Fruit fly (Drosophila melanogaster): ENCODE results near the gene CG32102.
A peak's percentile ranks its signal among the peaks of the same experiment; 100 is the strongest.

The CG32102 gene

dm6 chr3L:12484948-12485347 lies 15.4 kb upstream of the CG32102 start, which contains the start of gene CG10663:
CG10663 (minus strand) TSS chr3L:12485035.
- TF ChIP-seq N (GFP tag; optimal IDR thresholded peaks at IDR 0.05): no peak
- no peak for TF ChIP-seq dsf (GFP tag; optimal IDR thresholded peaks at IDR 0.05; ENCODE audit: borderline replicate concordance)
- TF ChIP-seq jim (GFP tag; optimal IDR thresholded peaks at IDR 0.05): no peak

DNA sequence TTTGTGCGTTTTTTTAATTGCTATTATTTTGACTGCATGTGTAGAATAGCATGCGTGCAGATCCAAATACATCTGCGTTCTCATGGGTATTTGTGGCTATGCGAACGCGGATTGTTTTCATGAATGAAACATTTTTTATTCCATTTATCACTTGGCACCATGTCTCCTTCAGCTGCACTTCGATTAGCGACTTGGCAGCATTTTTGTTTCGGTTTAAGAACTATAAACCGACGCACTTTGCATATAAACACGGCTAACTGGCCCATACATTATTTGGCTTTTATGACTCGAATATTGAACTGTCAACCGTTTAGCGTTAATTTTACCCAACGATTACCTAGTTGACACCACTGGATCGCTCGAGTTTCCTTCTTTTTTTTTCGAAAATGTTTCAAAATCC lies 14.9 kb upstream of the CG32102 start:
- no peak for TF ChIP-seq woc (GFP tag; optimal IDR thresholded peaks at IDR 0.05)
- TF ChIP-seq GATAd (GFP tag; optimal IDR thresholded peaks at IDR 0.05): no peak
- no peak for TF ChIP-seq CG32264 (GFP tag; optimal IDR thresholded peaks at IDR 0.05)

- TF ChIP-seq Vsx2 (GFP tag; optimal IDR thresholded peaks at IDR 0.05; ENCODE audit: partially characterized antibody) (no peak), GATAd (GFP tag; optimal IDR thresholded peaks at IDR 0.05) (no peak), Mio (GFP tag; optimal IDR thresholded peaks at IDR 0.05) (no peak), tai (GFP tag; optimal IDR thresholded peaks at IDR 0.05) (no peak), N (GFP tag; optimal IDR thresholded peaks at IDR 0.05) (no peak), brk (GFP tag; optimal IDR thresholded peaks at IDR 0.05) (no peak), Hr83 (GFP tag; optimal IDR thresholded peaks at IDR 0.05; ENCODE audit: poor library complexity, severe bottlenecking) (no peak), Abd-B (GFP tag; optimal IDR thresholded peaks at IDR 0.05) (no peak), Hnf4 (GFP tag; optimal IDR thresholded peaks at IDR 0.05) (peak; percentile 14), dl (GFP tag; optimal IDR thresholded peaks at IDR 0.05; ENCODE audit: insufficient read depth in 1 of 2, partially characterized antibody in 2 of 2) (no peak), rgr (GFP tag; optimal IDR thresholded peaks at IDR 0.05) (peak; percentile 21), Rel (GFP tag; optimal IDR thresholded peaks at IDR 0.05) (no peak), Rel (tag; optimal IDR thresholded peaks at IDR 0.05) (no peak), Hr78 (GFP tag; optimal IDR thresholded peaks at IDR 0.05) (no peak), fru (GFP tag; optimal IDR thresholded peaks at IDR 0.05) (peak; percentile 8), pan (optimal IDR thresholded peaks at IDR 0.05) (no peak), br (GFP tag; optimal IDR thresholded peaks at IDR 0.05) (no peak), CrebA (GFP tag; optimal IDR thresholded peaks at IDR 0.05; ENCODE audit: borderline replicate concordance) (no peak), sv (GFP tag; optimal IDR thresholded peaks at IDR 0.05) (peak; percentile 68), ey (GFP tag; optimal IDR thresholded peaks at IDR 0.05) (peak; percentile 13), Jra (GFP tag; optimal IDR thresholded peaks at IDR 0.05) (no peak), usp (GFP tag; optimal IDR thresholded peaks at IDR 0.05) (no peak), foxo (GFP tag; optimal IDR thresholded peaks at IDR 0.05) (peak in 1 of 2 experiments; percentile 16), psq (GFP tag; optimal IDR thresholded peaks at IDR 0.05) (peak; percentile 13), h (GFP tag; optimal IDR thresholded peaks at IDR 0.05) (peak; percentile 47), woc (GFP tag; optimal IDR thresholded peaks at IDR 0.05) (no peak), CG9705 (GFP tag; optimal IDR thresholded peaks at IDR 0.05) (no peak), Myc (optimal IDR thresholded peaks at IDR 0.05) (no peak), CG32264 (GFP tag; optimal IDR thresholded peaks at IDR 0.05) (no peak), jim (GFP tag; optimal IDR thresholded peaks at IDR 0.05) (no peak), OdsH (GFP tag; optimal IDR thresholded peaks at IDR 0.05) (no peak), HLH106 (tag; optimal IDR thresholded peaks at IDR 0.05) (peak; percentile 16), dsf (GFP tag; optimal IDR thresholded peaks at IDR 0.05; ENCODE audit: borderline replicate concordance) (no peak)
Observed at dm6 chr3L:12482917-12483316, 13.3 kb upstream of the CG32102 start.

- TF ChIP-seq dsf (GFP tag; optimal IDR thresholded peaks at IDR 0.05; ENCODE audit: borderline replicate concordance) (no peak), Jra (GFP tag; optimal IDR thresholded peaks at IDR 0.05) (no peak)
Observed at dm6 chr3L:12482246-12482645, 12.7 kb upstream of the CG32102 start, which contains the start of gene CG33725. CG33725 (plus strand) TSS chr3L:12482609.

dm6 chr3L:12478229-12478628 lies 8.6 kb upstream of the CG32102 start:
- TF ChIP-seq Hr78 (GFP tag; optimal IDR thresholded peaks at IDR 0.05) (no peak), psq (GFP tag; optimal IDR thresholded peaks at IDR 0.05) (no peak), CG32264 (GFP tag; optimal IDR thresholded peaks at IDR 0.05) (no peak)

Measured in whole organism, wandering third instar larva.